Fruit fly (Drosophila melanogaster): ENCODE data around the gene CG4459.

dm6 chr3R:19891363-19891762, 37.1 kb downstream of the CG4459 start:
- no peak for TF ChIP-seq psq (optimal IDR thresholded peaks at IDR 0.05)
- no peak for TF ChIP-seq usp (GFP tag; optimal IDR thresholded peaks at IDR 0.05)
- TF ChIP-seq pan (optimal IDR thresholded peaks at IDR 0.05): no peak
- TF ChIP-seq CG8478 (optimal IDR thresholded peaks at IDR 0.05): no peak
- TF ChIP-seq Dll (optimal IDR thresholded peaks at IDR 0.05): no peak
- TF ChIP-seq EcR (GFP tag; optimal IDR thresholded peaks at IDR 0.05): no peak

Data from whole organism.